Worm (Caenorhabditis elegans) whole organism, midembryonic: ENCODE data around the gene F36H5.18.

ENCODE experiments used
- T22C8.4 ChIP-seq: fragments of 200-800 bp; sonication (Bioruptor generic); IDR thresholded peaks from 2 replicates; pipeline ENCODE4 v1.3.6; 2022; ENCODE audit warnings: missing genetic modification characterization, missing compliant biosample characterization
- cog-1 ChIP-seq: sonication (generic microtip); optimal IDR thresholded peaks from 2 replicates; lab custom pipeline; 2016; ENCODE audit warnings: missing genetic modification characterization, missing compliant biosample characterization
- flt-1 ChIP-seq: fragments of 200-800 bp; sonication (Bioruptor generic); IDR thresholded peaks from 2 replicates; pipeline ENCODE4 v1.3.6; 2022; ENCODE audit warnings: missing genetic modification characterization, missing compliant biosample characterization
- ref-1 ChIP-seq: fragments of 200-800 bp; sonication (Bioruptor generic); conservative IDR thresholded peaks from 2 replicates; pipeline ENCODE4 v1.3.6; 2022; ENCODE audit warnings: missing genetic modification reagents, missing genetic modification characterization, missing compliant biosample characterization
- ztf-23 ChIP-seq: fragments of 200-800 bp; sonication (Bioruptor generic); IDR thresholded peaks from 2 replicates; pipeline ENCODE4 v1.3.6; 2022; ENCODE audit warnings: missing genetic modification reagents, missing genetic modification characterization, missing compliant biosample characterization

- TF ChIP-seq cog-1 (tag; lab: Kevin White, UChicago): no peak
- TF ChIP-seq T22C8.4: no peak
- no peak for TF ChIP-seq flt-1 (GFP tag; lab: Robert Waterston, UW)
- no peak for TF ChIP-seq ztf-23
- TF ChIP-seq ref-1: no peak
Observed at ce11 chrII:1712938-1713337, 46.8 kb upstream of the F36H5.18 start, which contains the start of gene btb-7.
